Worm (Caenorhabditis elegans) whole organism, L3 larva: ENCODE data around the gene ags-3.
A peak's percentile ranks its signal among the peaks of the same experiment; 100 is the strongest.

Experiments used
- ama-1 ChIP-seq: fragments of 150-350 bp; optimal IDR thresholded peaks from 2 replicates; lab custom pipeline; 2018
- ceh-82 ChIP-seq: fragments of 150-350 bp; optimal IDR thresholded peaks from 2 replicates; lab custom pipeline; 2014; ENCODE audit warnings: missing biosample characterization, missing genetic modification characterization
- nhr-12 ChIP-seq: fragments of 150-350 bp; optimal IDR thresholded peaks from 2 replicates; lab custom pipeline; 2014; ENCODE audit warnings: missing biosample characterization, missing genetic modification characterization
- nhr-25 ChIP-seq: sonication (generic microtip); optimal IDR thresholded peaks from 2 replicates; lab custom pipeline; 2017; ENCODE audit warnings: missing biosample characterization, missing genetic modification characterization
- nhr-76 ChIP-seq: fragments of 150-350 bp; sonication (generic microtip); optimal IDR thresholded peaks from 5 replicates; lab custom pipeline; 2014; ENCODE audit warnings: missing biosample characterization, missing genetic modification characterization
- unc-62 ChIP-seq: fragments of 150-350 bp; sonication (generic microtip); optimal IDR thresholded peaks from 4 replicates; lab custom pipeline; 2014; ENCODE audit warnings: missing biosample characterization, missing genetic modification reagents, missing genetic modification characterization

- no peak for TF ChIP-seq ama-1
- no peak for TF ChIP-seq unc-62 (GFP tag; lab: Kevin White, UChicago)
- TF ChIP-seq ceh-82 (tag; lab: Kevin White, UChicago): no peak
- TF ChIP-seq nhr-76 (tag; lab: Kevin White, UChicago): no peak
- no peak for TF ChIP-seq nhr-12 (tag; lab: Kevin White, UChicago)
- peak; percentile 76 for TF ChIP-seq nhr-25 (tag; lab: Kevin White, UChicago)
Measured at ce11 chrX:5244041-5244440, 59.4 kb downstream of the ags-3 start, which contains the start of gene Y34B4A.7.
